Worm (Caenorhabditis elegans) whole organism, L4 larva: ENCODE results near the gene cab-1.
A peak's percentile ranks its signal among the peaks of the same experiment; 100 is the strongest.

Source experiments
- F10B5.3 ChIP-seq: sonication (generic microtip); optimal IDR thresholded peaks from 2 replicates; lab custom pipeline; 2016; ENCODE audit warnings: mild to moderate bottlenecking, missing genetic modification characterization, missing compliant biosample characterization
- R02D3.7 ChIP-seq: fragments of 150-350 bp; sonication (generic microtip); optimal IDR thresholded peaks from 3 replicates; lab custom pipeline; 2014; ENCODE audit warnings: missing biosample characterization, missing genetic modification characterization
- T26A8.4 ChIP-seq: fragments of 200-800 bp; sonication (Bioruptor generic); IDR thresholded peaks from 2 replicates; pipeline ENCODE4 v1.3.6; 2022; ENCODE audit warnings: missing genetic modification characterization, missing compliant biosample characterization
- Y5F2A.4 ChIP-seq: fragments of 200-800 bp; sonication (Bioruptor generic); optimal IDR thresholded peaks from 2 replicates; lab custom pipeline; 2018; ENCODE audit warnings: mild to moderate bottlenecking, missing genetic modification characterization, missing compliant biosample characterization
- Y75B8A.6 ChIP-seq: fragments of 200-800 bp; sonication (Bioruptor generic); IDR thresholded peaks from 2 replicates; pipeline ENCODE4 v1.3.6; 2022; ENCODE audit warnings: missing genetic modification reagents, missing genetic modification characterization, missing compliant biosample characterization
- ZK337.2 ChIP-seq: fragments of 200-800 bp; sonication (Bioruptor generic); IDR thresholded peaks from 2 replicates; pipeline ENCODE4 v1.3.6; 2022; ENCODE audit warnings: missing genetic modification reagents, missing genetic modification characterization, missing compliant biosample characterization
- ZK546.5 ChIP-seq, 2 experiments: sonication (generic microtip); optimal IDR thresholded peaks; 2 replicates each; lab custom pipeline; 2017; ENCODE audit warnings: missing biosample characterization in 2 of 2, missing genetic modification characterization in 2 of 2
- aly-2 ChIP-seq: sonication (generic microtip); optimal IDR thresholded peaks from 2 replicates; lab custom pipeline; 2018; ENCODE audit warnings: missing biosample characterization, missing genetic modification characterization
- arid-1 ChIP-seq: fragments of 200-800 bp; sonication (Bioruptor generic); conservative IDR thresholded peaks from 2 replicates; pipeline ENCODE4 v1.3.6; 2022; ENCODE audit warnings: missing genetic modification reagents, missing genetic modification characterization, missing compliant biosample characterization
- attf-4 ChIP-seq: sonication (generic microtip); optimal IDR thresholded peaks from 3 replicates; lab custom pipeline; 2017; ENCODE audit warnings: missing biosample characterization, missing genetic modification characterization
- ceh-20 ChIP-seq: fragments of 200-800 bp; sonication (Bioruptor generic); IDR thresholded peaks from 2 replicates; pipeline ENCODE4 v1.3.6; 2022; ENCODE audit warnings: missing genetic modification reagents, missing genetic modification characterization, missing compliant biosample characterization
- ces-1 ChIP-seq: fragments of 150-350 bp; sonication (generic microtip); optimal IDR thresholded peaks from 4 replicates; lab custom pipeline; 2014; ENCODE audit warnings: missing biosample characterization, missing genetic modification reagents, missing genetic modification characterization
- cey-2 ChIP-seq: sonication (generic microtip); optimal IDR thresholded peaks from 3 replicates; lab custom pipeline; 2017; ENCODE audit warnings: missing genetic modification characterization, mild to moderate bottlenecking, missing compliant biosample characterization, antibody characterized with exemption, borderline replicate concordance; ENCODE audit not compliant: insufficient read depth
- daf-12 ChIP-seq: fragments of 150-350 bp; optimal IDR thresholded peaks from 2 replicates; lab custom pipeline; 2014; ENCODE audit warnings: missing biosample characterization, missing genetic modification reagents, missing genetic modification characterization
- daf-8 ChIP-seq: fragments of 200-800 bp; sonication (Bioruptor generic); IDR thresholded peaks from 2 replicates; pipeline ENCODE4 v1.3.6; 2022; ENCODE audit warnings: missing genetic modification characterization, missing compliant biosample characterization
- dpl-1 ChIP-seq: fragments of 150-350 bp; optimal IDR thresholded peaks from 2 replicates; lab custom pipeline; 2014; ENCODE audit warnings: missing biosample characterization, missing genetic modification reagents, missing genetic modification characterization
- dve-1 ChIP-seq: sonication (generic microtip); optimal IDR thresholded peaks from 2 replicates; lab custom pipeline; 2017; ENCODE audit warnings: antibody characterized with exemption, mild to moderate bottlenecking, missing genetic modification characterization, missing compliant biosample characterization; ENCODE audit not compliant: insufficient read depth
- egl-27 ChIP-seq: sonication (generic microtip); optimal IDR thresholded peaks from 3 replicates; lab custom pipeline; 2017; ENCODE audit warnings: missing biosample characterization, missing genetic modification reagents, missing genetic modification characterization
- fkh-10 ChIP-seq: fragments of 150-350 bp; optimal IDR thresholded peaks from 2 replicates; lab custom pipeline; 2014; ENCODE audit warnings: missing biosample characterization, missing genetic modification reagents, missing genetic modification characterization
- fos-1 ChIP-seq: fragments of 150-350 bp; optimal IDR thresholded peaks from 2 replicates; lab custom pipeline; 2014; ENCODE audit warnings: missing biosample characterization, missing genetic modification characterization
- hif-1 ChIP-seq, 2 experiments: sonication (generic microtip); optimal IDR thresholded peaks; 2 replicates each; lab custom pipeline; 2016 to 2017; ENCODE audit warnings: missing compliant biosample characterization in 2 of 2, missing genetic modification characterization in 2 of 2, missing genetic modification reagents in 2 of 2, missing genotype in 2 of 2, mild to moderate bottlenecking in 1 of 2
- hlh-11 ChIP-seq: fragments of 200-800 bp; sonication (Bioruptor generic); optimal IDR thresholded peaks from 2 replicates; lab custom pipeline; 2018; ENCODE audit warnings: mild to moderate bottlenecking, missing genetic modification characterization, missing compliant biosample characterization
- hlh-30 ChIP-seq: sonication (generic microtip); optimal IDR thresholded peaks from 2 replicates; lab custom pipeline; 2017; ENCODE audit warnings: antibody characterized with exemption, mild to moderate bottlenecking, missing genetic modification characterization, missing compliant biosample characterization; ENCODE audit not compliant: insufficient read depth
- hmg-1.1 ChIP-seq: fragments of 200-800 bp; sonication (Bioruptor generic); IDR thresholded peaks from 2 replicates; pipeline ENCODE4 v1.3.6; 2022; ENCODE audit warnings: missing genetic modification reagents, missing genetic modification characterization, missing compliant biosample characterization
- jun-1 ChIP-seq: fragments of 150-350 bp; optimal IDR thresholded peaks from 2 replicates; lab custom pipeline; 2014; ENCODE audit warnings: missing biosample characterization, missing genetic modification reagents, missing genetic modification characterization
- lin-1 ChIP-seq: fragments of 200-800 bp; sonication (Bioruptor generic); IDR thresholded peaks from 2 replicates; pipeline ENCODE4 v1.3.6; 2022; ENCODE audit warnings: missing genetic modification reagents, missing genetic modification characterization, missing compliant biosample characterization
- lin-39 ChIP-seq: fragments of 150-350 bp; optimal IDR thresholded peaks from 2 replicates; lab custom pipeline; 2014; ENCODE audit warnings: missing biosample characterization, missing genetic modification reagents, missing genetic modification characterization
- mdt-29 ChIP-seq: fragments of 200-800 bp; sonication (Bioruptor generic); IDR thresholded peaks from 2 replicates; pipeline ENCODE4 v1.3.6; 2022; ENCODE audit warnings: missing genetic modification reagents, missing genetic modification characterization, missing compliant biosample characterization
- mxl-3 ChIP-seq: fragments of 200-800 bp; sonication (Bioruptor generic); optimal IDR thresholded peaks from 2 replicates; lab custom pipeline; 2018; ENCODE audit warnings: mild to moderate bottlenecking, missing genetic modification characterization, missing compliant biosample characterization
- nhr-102 ChIP-seq: sonication (generic microtip); optimal IDR thresholded peaks from 2 replicates; lab custom pipeline; 2016; ENCODE audit warnings: mild to moderate bottlenecking, missing genetic modification characterization, moderate library complexity, missing compliant biosample characterization
- nhr-25 ChIP-seq: sonication (generic microtip); optimal IDR thresholded peaks from 2 replicates; lab custom pipeline; 2017; ENCODE audit warnings: missing genetic modification characterization, mild to moderate bottlenecking, missing compliant biosample characterization, antibody characterized with exemption, moderate library complexity, borderline replicate concordance; ENCODE audit not compliant: insufficient read depth
- nhr-28 ChIP-seq: fragments of 150-350 bp; optimal IDR thresholded peaks from 2 replicates; lab custom pipeline; 2014; ENCODE audit warnings: missing biosample characterization, missing genetic modification characterization
- nhr-41 ChIP-seq: fragments of 200-800 bp; sonication (Bioruptor generic); IDR thresholded peaks from 2 replicates; pipeline ENCODE4 v1.3.6; 2022; ENCODE audit warnings: missing genetic modification reagents, missing genetic modification characterization, missing compliant biosample characterization
- nhr-42 ChIP-seq: fragments of 200-800 bp; sonication (Bioruptor generic); IDR thresholded peaks from 2 replicates; pipeline ENCODE4 v1.3.6; 2022; ENCODE audit warnings: missing genetic modification characterization, missing compliant biosample characterization
- php-3 ChIP-seq: fragments of 200-800 bp; sonication (Bioruptor generic); IDR thresholded peaks from 2 replicates; pipeline ENCODE4 v1.3.6; 2022; ENCODE audit warnings: missing genetic modification reagents, missing genetic modification characterization, missing compliant biosample characterization
- pqm-1 ChIP-seq: sonication (generic microtip); optimal IDR thresholded peaks from 2 replicates; lab custom pipeline; 2017; ENCODE audit warnings: missing biosample characterization, missing genetic modification characterization
- sdz-12 ChIP-seq: fragments of 200-800 bp; sonication (Bioruptor generic); optimal IDR thresholded peaks from 2 replicates; lab custom pipeline; 2018; ENCODE audit warnings: mild to moderate bottlenecking, missing genetic modification characterization, missing compliant biosample characterization
- set-16 ChIP-seq: fragments of 200-800 bp; sonication (Bioruptor generic); IDR thresholded peaks from 2 replicates; pipeline ENCODE4 v1.3.6; 2022; ENCODE audit warnings: missing genetic modification reagents, missing genetic modification characterization, missing compliant biosample characterization
- skn-1 ChIP-seq: fragments of 150-350 bp; optimal IDR thresholded peaks from 2 replicates; lab custom pipeline; 2014; ENCODE audit warnings: missing biosample characterization, missing genetic modification characterization
- snpc-1.2 ChIP-seq: fragments of 200-800 bp; sonication (Bioruptor generic); IDR thresholded peaks from 2 replicates; pipeline ENCODE4 v1.3.6; 2022; ENCODE audit warnings: missing genetic modification reagents, missing genetic modification characterization, missing compliant biosample characterization
- snpc-4 ChIP-seq: fragments of 150-350 bp; optimal IDR thresholded peaks from 2 replicates; lab custom pipeline; 2014; ENCODE audit warnings: missing biosample characterization, missing genetic modification characterization
- spr-1 ChIP-seq: sonication (generic microtip); optimal IDR thresholded peaks from 2 replicates; lab custom pipeline; 2016; ENCODE audit warnings: mild to moderate bottlenecking, missing genetic modification characterization, missing compliant biosample characterization
- spr-3 ChIP-seq: fragments of 200-800 bp; sonication (Bioruptor generic); optimal IDR thresholded peaks from 2 replicates; lab custom pipeline; 2018; ENCODE audit warnings: mild to moderate bottlenecking, missing genetic modification characterization, missing compliant biosample characterization
- tra-1 ChIP-seq: fragments of 200-800 bp; sonication (Bioruptor generic); IDR thresholded peaks from 2 replicates; pipeline ENCODE4 v1.3.6; 2022; ENCODE audit warnings: missing genetic modification reagents, missing genetic modification characterization, missing compliant biosample characterization
- zag-1 ChIP-seq: fragments of 150-350 bp; optimal IDR thresholded peaks from 2 replicates; lab custom pipeline; 2014; ENCODE audit warnings: missing biosample characterization, missing genetic modification characterization
- zip-2 ChIP-seq: fragments of 150-350 bp; optimal IDR thresholded peaks from 2 replicates; lab custom pipeline; 2014; ENCODE audit warnings: missing biosample characterization, missing genetic modification characterization
- ztf-11 ChIP-seq: fragments of 150-350 bp; optimal IDR thresholded peaks from 2 replicates; lab custom pipeline; 2014; ENCODE audit warnings: missing biosample characterization, missing genetic modification characterization

Gene cab-1

DNA sequence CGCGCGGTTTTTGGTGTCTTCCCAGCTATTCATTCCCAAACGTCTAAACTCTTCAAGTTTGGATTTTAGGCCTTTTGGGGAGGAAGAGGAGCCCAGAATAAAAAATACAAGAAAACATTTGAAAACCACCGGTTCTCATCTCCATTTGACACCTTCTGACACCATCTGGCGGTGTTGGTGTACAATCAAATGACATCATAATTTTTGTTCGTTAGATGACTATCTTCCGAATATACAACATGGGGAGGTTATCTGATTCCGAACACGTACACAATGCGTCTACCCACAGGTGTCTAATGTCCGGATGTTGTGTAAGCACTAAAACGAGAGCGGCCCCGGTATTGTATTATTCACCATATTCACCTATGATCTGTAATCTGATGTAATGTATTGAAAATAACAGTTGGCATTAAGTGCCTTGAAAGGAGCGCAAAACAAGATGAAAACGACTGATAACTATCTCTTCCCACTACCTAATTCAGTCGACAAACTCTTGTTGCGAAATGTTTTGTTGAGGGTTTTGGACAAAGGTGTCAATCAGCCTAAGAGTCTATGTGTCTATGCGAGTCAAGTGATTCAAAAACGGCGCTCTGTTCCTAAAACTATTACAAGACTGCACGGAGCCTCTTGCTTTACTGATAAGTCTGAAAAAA lies 40.1 kb downstream of the cab-1 start (continued):
- TF ChIP-seq egl-27 (no peak), pqm-1 (tag; lab: Kevin White, UChicago) (peak; percentile 88), daf-8 (GFP tag; lab: Robert Waterston, UW) (no peak), mxl-3 (GFP tag; lab: Kevin White, UChicago) (no peak), snpc-4 (tag; lab: Kevin White, UChicago) (no peak), F10B5.3 (no peak), Y75B8A.6 (GFP tag; lab: Robert Waterston, UW) (no peak), spr-1 (tag; lab: Kevin White, UChicago) (no peak), ces-1 (GFP tag; lab: Kevin White, UChicago) (no peak), sdz-12 (GFP tag; lab: Kevin White, UChicago) (no peak), daf-12 (no peak), ZK546.5 (tag; optimal IDR thresholded peaks at IDR 0.05; lab: Kevin White, UChicago) (no peak), Y5F2A.4 (GFP tag; lab: Kevin White, UChicago) (no peak), R02D3.7 (tag; lab: Kevin White, UChicago) (no peak), nhr-102 (peak; percentile 73), set-16 (GFP tag; lab: Robert Waterston, UW) (no peak), fos-1 (tag; lab: Kevin White, UChicago) (no peak), jun-1 (tag; lab: Kevin White, UChicago) (no peak), zag-1 (tag; lab: Kevin White, UChicago) (no peak), nhr-41 (GFP tag; lab: Robert Waterston, UW) (no peak), nhr-28 (tag; lab: Kevin White, UChicago) (peak; percentile 78), ztf-11 (no peak), ceh-20 (GFP tag; lab: Robert Waterston, UW) (peak; percentile 50; the same call in 1 of the 2 replicates), nhr-25 (no peak), arid-1 (GFP tag; lab: Robert Waterston, UW) (no peak), lin-39 (tag; lab: Kevin White, UChicago) (no peak), snpc-1.2 (GFP tag; lab: Robert Waterston, UW) (no peak), hlh-11 (peak; percentile 91), attf-4 (tag; lab: Kevin White, UChicago) (no peak), T26A8.4 (GFP tag; lab: Robert Waterston, UW) (peak; percentile 54), spr-3 (GFP tag; lab: Kevin White, UChicago) (no peak), ZK337.2 (GFP tag; lab: Robert Waterston, UW) (no peak), aly-2 (tag; lab: Kevin White, UChicago) (no peak), hif-1 (tag; optimal IDR thresholded peaks at IDR 0.05; lab: Kevin White, UChicago) (peak in 1 of 2 experiments; percentile 70), zip-2 (tag; lab: Kevin White, UChicago) (no peak), php-3 (peak; percentile 70; the same call in 1 of the 2 replicates), lin-1 (GFP tag; lab: Robert Waterston, UW) (peak; percentile 62; the same call in 1 of the 2 replicates), dve-1 (peak; percentile 85), hmg-1.1 (peak; percentile 20; the same call in 1 of the 2 replicates), mdt-29 (GFP tag; lab: Robert Waterston, UW) (no peak), fkh-10 (no peak), dpl-1 (GFP tag; lab: Kevin White, UChicago) (no peak), skn-1 (tag; lab: Kevin White, UChicago) (no peak), nhr-42 (GFP tag; lab: Robert Waterston, UW) (no peak), hlh-30 (tag; lab: Kevin White, UChicago) (peak; percentile 65), cey-2 (tag; lab: Kevin White, UChicago) (no peak), tra-1 (GFP tag; lab: Robert Waterston, UW) (peak; percentile 75; the same call in 1 of the 2 replicates)
- TF ChIP-seq, all 104 proteins: peak for 25
